Fruit fly (Drosophila melanogaster) whole organism, prepupa: ENCODE measurements around the gene CG15930.

Experiments
- CG8319 ChIP-seq: fragments of 200-800 bp; sonication (Bioruptor generic); optimal IDR thresholded peaks from 3 replicates; lab custom pipeline; 2016; ENCODE audit warnings: missing biosample characterization, missing genetic modification characterization
- Gug ChIP-seq: fragments of 200-800 bp; sonication (Bioruptor generic); IDR thresholded peaks from 2 replicates; pipeline ENCODE4 v1.3.6; 2022; ENCODE audit warnings: missing biosample characterization, missing genetic modification characterization
- acj6 ChIP-seq: fragments of 200-800 bp; sonication (Bioruptor generic); optimal IDR thresholded peaks from 3 replicates; lab custom pipeline; 2016; ENCODE audit warnings: missing biosample characterization, missing genetic modification characterization
- esn ChIP-seq: fragments of 200-800 bp; sonication (Bioruptor generic); optimal IDR thresholded peaks from 2 replicates; lab custom pipeline; 2016; ENCODE audit warnings: missing biosample characterization, mild to moderate bottlenecking, missing genetic modification characterization, moderate library complexity
- net ChIP-seq: fragments of 200-800 bp; sonication (Bioruptor generic); optimal IDR thresholded peaks from 3 replicates; lab custom pipeline; 2016; ENCODE audit warnings: missing biosample characterization, missing genetic modification characterization

dm6 chrX:5289692-5290091 is 27.4 kb downstream of the CG15930 start:
- no peak for TF ChIP-seq net (GFP tag; lab: Kevin White, UChicago)
- TF ChIP-seq acj6 = no peak
- no peak for TF ChIP-seq CG8319 (GFP tag; lab: Kevin White, UChicago)
- TF ChIP-seq esn = no peak
- no peak for TF ChIP-seq Gug
